Worm (Caenorhabditis elegans): Measurements from ENCODE around the gene F42H10.3.

DNA sequence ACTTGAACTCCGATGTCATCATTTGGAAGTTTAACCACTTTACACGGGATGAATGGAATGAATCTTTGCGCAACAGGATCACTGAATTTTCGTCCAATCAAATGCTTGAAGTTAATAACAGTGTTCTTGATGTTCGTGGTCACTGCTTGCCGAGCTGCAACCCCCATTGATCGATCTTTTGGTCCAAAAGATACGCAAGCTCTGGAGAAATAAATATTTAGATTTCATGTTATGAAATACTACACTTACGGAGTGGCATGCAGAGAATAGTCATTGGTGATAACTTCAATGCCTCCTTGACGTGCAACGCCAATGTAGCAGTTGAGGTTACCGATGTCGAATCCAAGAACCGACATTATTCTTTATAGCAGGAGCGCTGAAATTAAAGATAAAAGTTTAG is 37.4 kb upstream of the F42H10.3 start, which contains the start of gene hsp-110:
- no peak for TF ChIP-seq lin-13 (tag; optimal IDR thresholded peaks at IDR 0.05)
- no peak for TF ChIP-seq lsy-2 (tag; optimal IDR thresholded peaks at IDR 0.05)
- no peak for TF ChIP-seq ztf-11 (tag; optimal IDR thresholded peaks at IDR 0.05)
- no peak for TF ChIP-seq elt-1 (tag; optimal IDR thresholded peaks at IDR 0.05; ENCODE audit: borderline replicate concordance, insufficient read depth)
- no peak for TF ChIP-seq ceh-83 (GFP tag; optimal IDR thresholded peaks at IDR 0.05)
- TF ChIP-seq elt-3 (tag; optimal IDR thresholded peaks at IDR 0.05) = no peak
- TF ChIP-seq mab-5 (tag; optimal IDR thresholded peaks at IDR 0.05) = no peak
- TF ChIP-seq unc-62 (GFP tag; optimal IDR thresholded peaks at IDR 0.05) = no peak
- no peak for TF ChIP-seq nhr-237 (tag; optimal IDR thresholded peaks at IDR 0.05)
- TF ChIP-seq lin-32 (GFP tag; optimal IDR thresholded peaks at IDR 0.05) = no peak

Data from whole organism, mixed stage, embryonic.